Fruit fly (Drosophila melanogaster) whole organism, embryonic: Measurements from ENCODE around the gene scramb2.

Source experiments
- C15 ChIP-seq: fragments of 200-800 bp; sonication (Bioruptor generic); IDR thresholded peaks from 3 replicates; pipeline ENCODE4 v1.3.6; 2022; ENCODE audit warnings: missing biosample characterization, missing genetic modification characterization
- CG1024 ChIP-seq: fragments of 200-800 bp; sonication (Bioruptor generic); IDR thresholded peaks from 2 replicates; pipeline ENCODE4 v1.3.6; 2022; ENCODE audit warnings: missing biosample characterization, missing genetic modification characterization
- CG11247 ChIP-seq: fragments of 200-800 bp; sonication (Bioruptor generic); IDR thresholded peaks from 2 replicates; pipeline ENCODE4 v1.3.6; 2022; ENCODE audit warnings: missing biosample characterization, missing genetic modification characterization
- CG11504 ChIP-seq: fragments of 200-800 bp; sonication (Bioruptor generic); optimal IDR thresholded peaks from 3 replicates; lab custom pipeline; 2019; ENCODE audit warnings: missing biosample characterization, mild to moderate bottlenecking, missing genetic modification characterization, moderate library complexity
- CG12155 ChIP-seq: fragments of 200-800 bp; sonication (Bioruptor generic); optimal IDR thresholded peaks from 3 replicates; lab custom pipeline; 2016; ENCODE audit warnings: missing biosample characterization, missing genetic modification characterization
- CG12299 ChIP-seq: fragments of 200-800 bp; sonication (Bioruptor generic); optimal IDR thresholded peaks from 2 replicates; lab custom pipeline; 2018; ENCODE audit warnings: missing biosample characterization, mild to moderate bottlenecking, missing genetic modification characterization
- CG14667 ChIP-seq: fragments of 200-800 bp; sonication (Bioruptor generic); IDR thresholded peaks from 2 replicates; pipeline ENCODE4 v1.3.6; 2022; ENCODE audit warnings: missing biosample characterization, missing genetic modification characterization
- CG18011 ChIP-seq: fragments of 200-800 bp; sonication (Bioruptor generic); optimal IDR thresholded peaks from 2 replicates; lab custom pipeline; 2017; ENCODE audit warnings: missing biosample characterization, missing genetic modification characterization, mild to moderate bottlenecking, moderate library complexity, missing genotype
- CG18599 ChIP-seq: fragments of 200-800 bp; sonication (Bioruptor generic); optimal IDR thresholded peaks from 3 replicates; lab custom pipeline; 2017; ENCODE audit warnings: missing biosample characterization, missing genetic modification characterization, mild to moderate bottlenecking, moderate library complexity, missing genetic modification reagents
- CG34422 ChIP-seq: fragments of 200-800 bp; sonication (Bioruptor generic); IDR thresholded peaks from 3 replicates; pipeline ENCODE4 v1.3.6; 2022; ENCODE audit warnings: missing biosample characterization, missing genetic modification characterization
- CG6254 ChIP-seq: fragments of 200-800 bp; sonication (Bioruptor generic); optimal IDR thresholded peaks from 3 replicates; lab custom pipeline; 2017; ENCODE audit warnings: mild to moderate bottlenecking, missing biosample characterization, missing genetic modification reagents, missing genetic modification characterization
- CG8765 ChIP-seq: fragments of 200-800 bp; sonication (Bioruptor generic); IDR thresholded peaks from 2 replicates; pipeline ENCODE4 v1.3.6; 2022; ENCODE audit warnings: missing biosample characterization, missing genetic modification characterization
- CG8924 ChIP-seq: fragments of 200-800 bp; optimal IDR thresholded peaks from 3 replicates; lab custom pipeline; 2019; ENCODE audit warnings: missing biosample characterization, mild to moderate bottlenecking, missing genetic modification characterization, moderate library complexity
- CG9817 ChIP-seq: fragments of 200-800 bp; sonication (Bioruptor generic); optimal IDR thresholded peaks from 2 replicates; lab custom pipeline; 2018; ENCODE audit warnings: missing biosample characterization, mild to moderate bottlenecking, missing genetic modification characterization, moderate library complexity
- Camta ChIP-seq: fragments of 200-800 bp; sonication (Bioruptor generic); optimal IDR thresholded peaks from 2 replicates; lab custom pipeline; 2016; ENCODE audit warnings: missing biosample characterization, missing genetic modification characterization
- CrebB ChIP-seq: fragments of 200-800 bp; sonication (Bioruptor generic); optimal IDR thresholded peaks from 3 replicates; lab custom pipeline; 2018; ENCODE audit warnings: missing biosample characterization, mild to moderate bottlenecking, missing genetic modification characterization
- Dad ChIP-seq: fragments of 200-800 bp; sonication (Bioruptor generic); optimal IDR thresholded peaks from 3 replicates; lab custom pipeline; 2016; ENCODE audit warnings: missing biosample characterization, missing genetic modification characterization
- Elba2 ChIP-seq: fragments of 200-800 bp; sonication (Bioruptor generic); optimal IDR thresholded peaks from 3 replicates; lab custom pipeline; 2016; ENCODE audit warnings: missing biosample characterization, missing genetic modification characterization
- Hr3 ChIP-seq: fragments of 200-800 bp; sonication (Bioruptor generic); optimal IDR thresholded peaks from 3 replicates; lab custom pipeline; 2016; ENCODE audit warnings: missing biosample characterization, missing genetic modification characterization
- Hr51 ChIP-seq, 2 experiments: fragments of 200-800 bp; sonication (Bioruptor generic); optimal IDR thresholded peaks; 2 replicates in 1 of 2; 3 replicates in 1 of 2; lab custom pipeline; 2016 to 2018; ENCODE audit warnings: missing biosample characterization in 2 of 2, missing genetic modification characterization in 2 of 2, mild to moderate bottlenecking in 1 of 2, moderate library complexity in 1 of 2
- Hsf ChIP-seq: fragments of 200-800 bp; sonication (Bioruptor generic); optimal IDR thresholded peaks from 3 replicates; lab custom pipeline; 2016; ENCODE audit warnings: missing biosample characterization, missing genetic modification characterization
- Mad ChIP-seq: fragments of 200-800 bp; sonication (Bioruptor generic); optimal IDR thresholded peaks from 2 replicates; lab custom pipeline; 2016; ENCODE audit warnings: missing biosample characterization, missing genetic modification characterization
- Mes4 ChIP-seq: fragments of 200-800 bp; sonication (Bioruptor generic); optimal IDR thresholded peaks from 2 replicates; lab custom pipeline; 2016; ENCODE audit warnings: missing biosample characterization, missing genetic modification characterization
- NC2β ChIP-seq: fragments of 200-800 bp; sonication (Bioruptor generic); optimal IDR thresholded peaks from 2 replicates; lab custom pipeline; 2016; ENCODE audit warnings: missing biosample characterization, missing genetic modification characterization
- NK7.1 ChIP-seq: fragments of 200-800 bp; sonication (Bioruptor generic); optimal IDR thresholded peaks from 3 replicates; lab custom pipeline; 2016; ENCODE audit warnings: missing biosample characterization, missing genetic modification characterization
- Neu2 ChIP-seq: fragments of 200-800 bp; sonication (Bioruptor generic); optimal IDR thresholded peaks from 3 replicates; lab custom pipeline; 2016; ENCODE audit warnings: missing biosample characterization, missing genetic modification characterization, borderline replicate concordance
- Spps ChIP-seq: fragments of 200-800 bp; sonication (Bioruptor generic); optimal IDR thresholded peaks from 2 replicates; lab custom pipeline; 2018; ENCODE audit warnings: missing biosample characterization, mild to moderate bottlenecking, missing genetic modification characterization
- Stat92E ChIP-seq, 3 experiments: fragments of >200 bp in 2 of 3; fragments of 200-800 bp in 1 of 3; sonication (Bioruptor generic) in 1 of 3; optimal IDR thresholded peaks; 2 replicates each; lab custom pipeline; 2017 to 2019; ENCODE audit warnings: missing biosample characterization in 3 of 3, missing genetic modification characterization in 3 of 3, mild to moderate bottlenecking in 1 of 3, moderate library complexity in 1 of 3
- abd-A ChIP-seq: fragments of 200-800 bp; sonication (Bioruptor generic); optimal IDR thresholded peaks from 3 replicates; lab custom pipeline; 2019; ENCODE audit warnings: missing biosample characterization, mild to moderate bottlenecking, missing genetic modification characterization, moderate library complexity
- ac ChIP-seq: fragments of 200-800 bp; sonication (Bioruptor generic); optimal IDR thresholded peaks from 3 replicates; lab custom pipeline; 2017; ENCODE audit warnings: missing biosample characterization, mild to moderate bottlenecking, missing genetic modification characterization
- ash1 ChIP-seq: fragments of 200-800 bp; sonication (Bioruptor generic); optimal IDR thresholded peaks from 2 replicates; lab custom pipeline; 2018; ENCODE audit warnings: missing biosample characterization, mild to moderate bottlenecking, missing genetic modification characterization
- bsh ChIP-seq, 2 experiments: fragments of 200-800 bp; sonication (Bioruptor generic); optimal IDR thresholded peaks; 2 replicates each; lab custom pipeline; 2017 to 2018; ENCODE audit warnings: mild to moderate bottlenecking in 2 of 2, missing biosample characterization in 2 of 2, missing genetic modification characterization in 2 of 2, moderate library complexity in 1 of 2
- dm ChIP-seq: fragments of 200-800 bp; sonication (Bioruptor generic); optimal IDR thresholded peaks from 3 replicates; lab custom pipeline; 2016; ENCODE audit warnings: missing biosample characterization, missing genetic modification characterization
- ems ChIP-seq: fragments of 200-800 bp; sonication (Bioruptor generic); optimal IDR thresholded peaks from 3 replicates; lab custom pipeline; 2016; ENCODE audit warnings: missing biosample characterization, missing genetic modification characterization
- fd96Cb ChIP-seq: fragments of 200-800 bp; sonication (Bioruptor generic); optimal IDR thresholded peaks from 2 replicates; lab custom pipeline; 2018; ENCODE audit warnings: missing biosample characterization, mild to moderate bottlenecking, missing genetic modification characterization, moderate library complexity
- ftz-f1 ChIP-seq: fragments of 200-800 bp; sonication (Bioruptor generic); optimal IDR thresholded peaks from 2 replicates; lab custom pipeline; 2016; ENCODE audit warnings: missing biosample characterization, missing genetic modification characterization
- grn ChIP-seq: fragments of 200-800 bp; sonication (Bioruptor generic); optimal IDR thresholded peaks from 3 replicates; lab custom pipeline; 2017; ENCODE audit warnings: missing biosample characterization, missing genetic modification characterization
- inv ChIP-seq: fragments of 200-800 bp; sonication (Bioruptor generic); IDR thresholded peaks from 2 replicates; pipeline ENCODE4 v1.3.6; 2022; ENCODE audit warnings: missing biosample characterization, missing genetic modification characterization; ENCODE audit not compliant: partially characterized antibody
- klu ChIP-seq: fragments of 200-800 bp; sonication (Bioruptor generic); IDR thresholded peaks from 2 replicates; pipeline ENCODE4 v1.3.6; 2022; ENCODE audit warnings: missing biosample characterization, missing genetic modification characterization
- lab ChIP-seq: fragments of 200-800 bp; sonication (Bioruptor generic); optimal IDR thresholded peaks from 3 replicates; lab custom pipeline; 2017; ENCODE audit warnings: missing biosample characterization, missing genetic modification characterization, mild to moderate bottlenecking, moderate library complexity, missing genetic modification reagents
- nerfin-2 ChIP-seq: fragments of 200-800 bp; sonication (Bioruptor generic); IDR thresholded peaks from 2 replicates; pipeline ENCODE4 v1.3.6; 2022; ENCODE audit warnings: missing biosample characterization, missing genetic modification characterization; ENCODE audit not compliant: partially characterized antibody
- pho ChIP-seq: fragments of 200-800 bp; sonication (Bioruptor generic); optimal IDR thresholded peaks from 2 replicates; lab custom pipeline; 2016; ENCODE audit warnings: missing biosample characterization, missing genetic modification characterization
- pzg ChIP-seq: fragments of 200-800 bp; sonication (Bioruptor generic); optimal IDR thresholded peaks from 3 replicates; lab custom pipeline; 2018; ENCODE audit warnings: missing biosample characterization, mild to moderate bottlenecking, missing genetic modification characterization, moderate library complexity
- run ChIP-seq: fragments of 200-800 bp; sonication (Bioruptor generic); optimal IDR thresholded peaks from 3 replicates; lab custom pipeline; 2018; ENCODE audit warnings: missing biosample characterization, mild to moderate bottlenecking, missing genetic modification characterization
- sisA ChIP-seq: fragments of 200-800 bp; sonication (Bioruptor generic); IDR thresholded peaks from 2 replicates; pipeline ENCODE4 v1.3.6; 2022; ENCODE audit warnings: missing biosample characterization, missing genetic modification characterization
- slbo ChIP-seq: fragments of 200-800 bp; sonication (Bioruptor generic); IDR thresholded peaks from 2 replicates; pipeline ENCODE4 v1.3.6; 2022; ENCODE audit warnings: missing biosample characterization, missing genetic modification characterization
- vnd ChIP-seq: fragments of 200-800 bp; sonication (Bioruptor generic); IDR thresholded peaks from 3 replicates; pipeline ENCODE4 v1.3.6; 2022; ENCODE audit warnings: missing biosample characterization, missing genetic modification characterization; ENCODE audit not compliant: partially characterized antibody
- yki ChIP-seq: fragments of >200 bp; optimal IDR thresholded peaks from 3 replicates; lab custom pipeline; 2018

The scramb2 gene

dm6 chr3L:3046325-3047156 is at the start of gene scramb2, which contains the start of gene Sk2 (continued):
- peak; percentile 79 for TF ChIP-seq Mes4 (GFP tag; lab: Kevin White, UChicago)
- peak; percentile 90 for TF ChIP-seq run (tag; lab: Kevin White, UChicago)
- peak; percentile 89 for TF ChIP-seq klu (GFP tag; lab: Robert Waterston, UW)
- TF ChIP-seq lab (GFP tag; lab: Kevin White, UChicago), result peak; percentile 98
- TF ChIP-seq NC2β, result peak; percentile 80
- TF ChIP-seq grn (GFP tag; lab: Kevin White, UChicago), result peak; percentile 68
- no peak for TF ChIP-seq yki (lab: Kevin White, UChicago)
- TF ChIP-seq CG1024, result peak; percentile 88
- TF ChIP-seq Elba2 (GFP tag; lab: Kevin White, UChicago), result peak; percentile 47
- peak; percentile 83 to 96 for TF ChIP-seq Hr51 (GFP tag; optimal IDR thresholded peaks at IDR 0.05; lab: Kevin White, UChicago)
- peak; percentile 94 for TF ChIP-seq CG6254 (GFP tag; lab: Kevin White, UChicago)
- TF ChIP-seq slbo (GFP tag; lab: Robert Waterston, UW), result peak; percentile 95
- peak; percentile 72 for TF ChIP-seq pho (GFP tag; lab: Kevin White, UChicago)
- peak; percentile 94 to 96 for TF ChIP-seq bsh (GFP tag; optimal IDR thresholded peaks at IDR 0.05; lab: Kevin White, UChicago)
- peak; percentile 80 for TF ChIP-seq Camta (GFP tag; lab: Kevin White, UChicago)
- peak; percentile 96 for TF ChIP-seq CG18599 (GFP tag; lab: Kevin White, UChicago)
- peak; percentile 86 for TF ChIP-seq CG12155 (GFP tag; lab: Kevin White, UChicago)
- TF ChIP-seq CG14667 (GFP tag; lab: Robert Waterston, UW), result peak; percentile 88
- TF ChIP-seq ac, result peak; percentile 87
- peak; percentile 94 for TF ChIP-seq sisA
- TF ChIP-seq CG12299 (tag; lab: Kevin White, UChicago), result peak; percentile 95
- peak; percentile 85 for TF ChIP-seq CG8765 (GFP tag; lab: Robert Waterston, UW)
- TF ChIP-seq NK7.1 (GFP tag; lab: Kevin White, UChicago), result peak; percentile 32
- TF ChIP-seq Hr3 (GFP tag; lab: Kevin White, UChicago), result peak; percentile 91
- TF ChIP-seq CG11247 (GFP tag; lab: Robert Waterston, UW), result peak; percentile 92
- peak; percentile 55 for TF ChIP-seq ftz-f1 (GFP tag; lab: Kevin White, UChicago)
- TF ChIP-seq Dad (GFP tag; lab: Kevin White, UChicago), result peak; percentile 81
- TF ChIP-seq CG18011 (GFP tag; lab: Kevin White, UChicago), result peak; percentile 82
- TF ChIP-seq vnd, result no peak
- peak; percentile 92 for TF ChIP-seq CrebB (tag; lab: Kevin White, UChicago)
- TF ChIP-seq Stat92E (GFP tag; optimal IDR thresholded peaks at IDR 0.05; lab: Kevin White, UChicago), result no peak
- peak; percentile 94 for TF ChIP-seq Hsf
- peak; percentile 55 for TF ChIP-seq dm (GFP tag; lab: Kevin White, UChicago)
- TF ChIP-seq ems, result peak; percentile 93
- TF ChIP-seq Neu2 (GFP tag; lab: Kevin White, UChicago), result no peak
- TF ChIP-seq CG11504 (tag; lab: Kevin White, UChicago), result peak; percentile 95
- peak; percentile 89 for TF ChIP-seq Spps (tag; lab: Kevin White, UChicago)
- TF ChIP-seq CG8924 (tag; lab: Kevin White, UChicago), result peak; percentile 94
- no peak for TF ChIP-seq abd-A (tag; lab: Kevin White, UChicago)
- TF ChIP-seq ash1 (GFP tag; lab: Kevin White, UChicago), result peak; percentile 77
- peak; percentile 96 for TF ChIP-seq CG34422 (GFP tag; lab: Robert Waterston, UW)
- TF ChIP-seq nerfin-2, result no peak
- peak; percentile 91 for TF ChIP-seq Mad (GFP tag; lab: Kevin White, UChicago)
- no peak for TF ChIP-seq inv (GFP tag; lab: Robert Waterston, UW)
- peak; percentile 94 for TF ChIP-seq fd96Cb (tag; lab: Kevin White, UChicago)
- peak; percentile 89 for TF ChIP-seq C15
- peak; percentile 73 for TF ChIP-seq pzg (GFP tag; lab: Kevin White, UChicago)
- peak; percentile 94 for TF ChIP-seq CG9817
